Worm (Caenorhabditis elegans) whole organism, mixed stage, embryonic: ENCODE measurements around the gene F49C5.16.

ENCODE experiments used
- blmp-1 ChIP-seq: fragments of 150-350 bp; optimal IDR thresholded peaks from 2 replicates; lab custom pipeline; 2014; ENCODE audit warnings: missing biosample characterization, missing genetic modification characterization
- ceh-83 ChIP-seq: fragments of 200-800 bp; sonication (Bioruptor generic); optimal IDR thresholded peaks from 2 replicates; lab custom pipeline; 2018; ENCODE audit warnings: mild to moderate bottlenecking, missing genetic modification characterization, missing compliant biosample characterization
- elt-3 ChIP-seq: fragments of 150-350 bp; optimal IDR thresholded peaks from 2 replicates; lab custom pipeline; 2014; ENCODE audit warnings: missing biosample characterization, missing genetic modification characterization
- nhr-12 ChIP-seq: fragments of 150-350 bp; optimal IDR thresholded peaks from 2 replicates; lab custom pipeline; 2014; ENCODE audit warnings: missing biosample characterization, missing genetic modification characterization
- nhr-237 ChIP-seq: fragments of 150-350 bp; optimal IDR thresholded peaks from 2 replicates; lab custom pipeline; 2014; ENCODE audit warnings: missing biosample characterization, missing genetic modification characterization
- pha-4 ChIP-seq: fragments of 150-350 bp; optimal IDR thresholded peaks from 2 replicates; lab custom pipeline; 2018; ENCODE audit warnings: missing biosample characterization, missing genetic modification reagents, missing genetic modification characterization
- sptf-1 ChIP-seq: sonication (generic microtip); optimal IDR thresholded peaks from 2 replicates; lab custom pipeline; 2017; ENCODE audit warnings: mild to moderate bottlenecking, missing genetic modification characterization, moderate library complexity, missing compliant biosample characterization
- unc-39 ChIP-seq: fragments of 150-350 bp; optimal IDR thresholded peaks from 2 replicates; lab custom pipeline; 2014; ENCODE audit warnings: missing biosample characterization, missing genetic modification characterization
- unc-62 ChIP-seq: fragments of 150-350 bp; optimal IDR thresholded peaks from 2 replicates; lab custom pipeline; 2014; ENCODE audit warnings: missing biosample characterization, missing genetic modification reagents, missing genetic modification characterization

DNA sequence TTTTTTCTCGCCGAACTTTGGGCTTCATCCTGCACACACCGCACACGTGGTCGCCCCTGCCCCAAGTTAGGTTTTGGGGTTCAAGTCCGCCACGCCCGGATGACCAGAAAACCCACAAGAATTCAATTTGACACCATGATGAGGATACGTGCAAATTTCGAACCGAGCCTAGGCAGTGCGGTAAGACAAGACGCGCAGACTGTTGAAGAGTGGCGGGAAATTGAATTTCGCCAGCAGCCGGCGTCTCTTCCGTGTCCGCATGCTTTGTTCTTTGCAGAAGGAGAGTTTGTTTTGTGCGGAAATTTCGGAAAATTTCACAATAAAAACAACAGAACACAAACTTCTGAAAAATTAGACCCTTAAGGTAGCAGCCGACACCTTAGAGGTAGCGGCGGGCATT lies 47.7 kb upstream of the F49C5.16 start:
- TF ChIP-seq nhr-12 (no peak), pha-4 (tag; lab: Kevin White, UChicago) (no peak), elt-3 (tag; lab: Kevin White, UChicago) (no peak), nhr-237 (no peak), ceh-83 (GFP tag; lab: Kevin White, UChicago) (no peak), unc-62 (GFP tag; lab: Kevin White, UChicago) (no peak), sptf-1 (no peak), blmp-1 (no peak), unc-39 (tag; lab: Kevin White, UChicago) (no peak)
